Fruit fly (Drosophila melanogaster): ENCODE data around the gene gammaTub23C.

The gammaTub23C gene

dm6 chr2L:3003399-3003798 is 30.7 kb downstream of the gammaTub23C start (continued):
- TF ChIP-seq Met (GFP tag; optimal IDR thresholded peaks at IDR 0.05) (no peak), Sox14 (GFP tag; optimal IDR thresholded peaks at IDR 0.05) (peak; percentile 25), topi (GFP tag; optimal IDR thresholded peaks at IDR 0.05) (no peak), CG4318 (GFP tag; optimal IDR thresholded peaks at IDR 0.05) (peak; percentile 86), fkh (GFP tag; optimal IDR thresholded peaks at IDR 0.05) (peak; percentile 7), Lpt (GFP tag; optimal IDR thresholded peaks at IDR 0.05) (peak; percentile 11), Eip93F (GFP tag; optimal IDR thresholded peaks at IDR 0.05) (no peak), Gug (GFP tag; IDR thresholded peaks at IDR 0.05) (peak; percentile 63), pdm3 (GFP tag; optimal IDR thresholded peaks at IDR 0.05) (peak; percentile 47), CG11762 (GFP tag; optimal IDR thresholded peaks at IDR 0.05; ENCODE audit: insufficient read depth) (peak; percentile 21), Eip78C (GFP tag) (peak; percentile 86), Hr39 (GFP tag; optimal IDR thresholded peaks at IDR 0.05) (no peak)

DNA sequence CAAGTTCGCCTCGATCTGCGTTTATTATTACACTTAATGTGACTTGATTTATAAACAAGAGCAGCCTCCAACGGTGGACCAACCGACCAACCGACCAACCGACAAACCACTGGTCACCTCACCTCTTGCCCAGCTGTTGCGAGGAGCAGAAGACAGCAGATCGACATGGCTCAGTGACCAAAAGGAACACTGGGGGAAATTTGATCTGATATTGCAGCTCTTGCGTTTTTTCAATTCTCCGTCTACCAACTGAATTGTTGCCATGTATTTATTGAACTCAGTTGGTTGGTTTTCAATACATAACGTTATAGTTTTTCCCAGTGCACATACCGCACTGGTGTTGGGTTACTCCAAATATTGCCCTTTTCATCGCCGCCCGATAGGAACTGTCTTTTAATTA is 31.9 kb downstream of the gammaTub23C start:
- TF ChIP-seq Gug (GFP tag; IDR thresholded peaks at IDR 0.05), result no peak
- TF ChIP-seq salr (GFP tag; optimal IDR thresholded peaks at IDR 0.05), result peak in 1 of 2 experiments; percentile 31
- TF ChIP-seq Smox (GFP tag; optimal IDR thresholded peaks at IDR 0.05), result peak; percentile 55
- TF ChIP-seq Eip75B (GFP tag; optimal IDR thresholded peaks at IDR 0.05), result peak; percentile 63
- peak; percentile 21 for TF ChIP-seq CG7368 (GFP tag; optimal IDR thresholded peaks at IDR 0.05)
- peak; percentile 83 for TF ChIP-seq Eip78C (GFP tag)
- TF ChIP-seq CG34406 (GFP tag; optimal IDR thresholded peaks at IDR 0.05), result peak; percentile 58
- no peak for TF ChIP-seq CG15336 (GFP tag; IDR thresholded peaks at IDR 0.05)
- TF ChIP-seq Lpt (GFP tag; optimal IDR thresholded peaks at IDR 0.05), result no peak
- peak; percentile 37 for TF ChIP-seq fd59A (GFP tag; optimal IDR thresholded peaks at IDR 0.05)
- TF ChIP-seq pdm3 (GFP tag; optimal IDR thresholded peaks at IDR 0.05), result peak; percentile 23
- TF ChIP-seq CG32006 (GFP tag; optimal IDR thresholded peaks at IDR 0.05), result peak; percentile 3
- peak; percentile 84 for TF ChIP-seq svp (GFP tag)
- no peak for TF ChIP-seq CG4318 (GFP tag; optimal IDR thresholded peaks at IDR 0.05)
- TF ChIP-seq CG11902 (GFP tag; optimal IDR thresholded peaks at IDR 0.05), result peak; percentile 11
- TF ChIP-seq CG10669 (GFP tag; optimal IDR thresholded peaks at IDR 0.05), result peak; percentile 22
- peak; percentile 53 for TF ChIP-seq CG6792 (GFP tag; optimal IDR thresholded peaks at IDR 0.05)
- peak; percentile 49 for TF ChIP-seq cyc (GFP tag; optimal IDR thresholded peaks at IDR 0.05)
- TF ChIP-seq acj6 (GFP tag; optimal IDR thresholded peaks at IDR 0.05), result peak; percentile 40
- TF ChIP-seq net (GFP tag; optimal IDR thresholded peaks at IDR 0.05), result peak; percentile 27
- peak; percentile 22 for TF ChIP-seq CG3032 (tag; optimal IDR thresholded peaks at IDR 0.05)
- peak; percentile 60 for TF ChIP-seq CG6808 (GFP tag; optimal IDR thresholded peaks at IDR 0.05)
- peak; percentile 25 for TF ChIP-seq CG9139 (GFP tag; optimal IDR thresholded peaks at IDR 0.05)
- peak; percentile 66 for TF ChIP-seq CG6163 (GFP tag; IDR thresholded peaks at IDR 0.05)
- TF ChIP-seq CG31627 (GFP tag; optimal IDR thresholded peaks at IDR 0.05), result peak; percentile 47
- TF ChIP-seq fkh (GFP tag; optimal IDR thresholded peaks at IDR 0.05), result no peak
- peak; percentile 41 for TF ChIP-seq dsx (GFP tag; optimal IDR thresholded peaks at IDR 0.05; ENCODE audit: poor library complexity, severe bottlenecking)
- TF ChIP-seq Blimp-1 (GFP tag; optimal IDR thresholded peaks at IDR 0.05), result no peak
- TF ChIP-seq lz (GFP tag; optimal IDR thresholded peaks at IDR 0.05), result peak; percentile 28
- TF ChIP-seq vri (GFP tag; optimal IDR thresholded peaks at IDR 0.05), result peak; percentile 7
- no peak for TF ChIP-seq CG11294 (GFP tag; IDR thresholded peaks at IDR 0.05)
- peak; percentile 2 for TF ChIP-seq Sox15 (GFP tag; optimal IDR thresholded peaks at IDR 0.05)
- TF ChIP-seq Ets21C (GFP tag; optimal IDR thresholded peaks at IDR 0.05), result peak; percentile 16
- peak; percentile 65 for TF ChIP-seq CG3919 (GFP tag; optimal IDR thresholded peaks at IDR 0.05)
- TF ChIP-seq achi (GFP tag; optimal IDR thresholded peaks at IDR 0.05), result peak; percentile 19
- TF ChIP-seq esn (GFP tag; optimal IDR thresholded peaks at IDR 0.05), result peak; percentile 76
- TF ChIP-seq CG6854 (GFP tag; optimal IDR thresholded peaks at IDR 0.05), result peak; percentile 22
- peak; percentile 36 for TF ChIP-seq OdsH (GFP tag; optimal IDR thresholded peaks at IDR 0.05)
- TF ChIP-seq Sox14 (GFP tag; optimal IDR thresholded peaks at IDR 0.05), result peak; percentile 19
- TF ChIP-seq Sox102F (GFP tag; optimal IDR thresholded peaks at IDR 0.05), result peak; percentile 51
- peak; percentile 27 to 38 for TF ChIP-seq ss (GFP tag; optimal IDR thresholded peaks at IDR 0.05)
- TF ChIP-seq Met (GFP tag; optimal IDR thresholded peaks at IDR 0.05), result peak; percentile 59
- TF ChIP-seq topi (GFP tag; optimal IDR thresholded peaks at IDR 0.05), result peak; percentile 29
- no peak for TF ChIP-seq fd85E (GFP tag; optimal IDR thresholded peaks at IDR 0.05)
- TF ChIP-seq Hr39 (GFP tag; optimal IDR thresholded peaks at IDR 0.05), result peak; percentile 52
- TF ChIP-seq CG10631 (GFP tag; optimal IDR thresholded peaks at IDR 0.05), result peak; percentile 52
- no peak for TF ChIP-seq CG11762 (GFP tag; optimal IDR thresholded peaks at IDR 0.05; ENCODE audit: insufficient read depth)

Data from whole organism, prepupa.